Worm (Caenorhabditis elegans): Measurements from ENCODE around the gene W07E6.5.

W07E6.5 gene

DNA sequence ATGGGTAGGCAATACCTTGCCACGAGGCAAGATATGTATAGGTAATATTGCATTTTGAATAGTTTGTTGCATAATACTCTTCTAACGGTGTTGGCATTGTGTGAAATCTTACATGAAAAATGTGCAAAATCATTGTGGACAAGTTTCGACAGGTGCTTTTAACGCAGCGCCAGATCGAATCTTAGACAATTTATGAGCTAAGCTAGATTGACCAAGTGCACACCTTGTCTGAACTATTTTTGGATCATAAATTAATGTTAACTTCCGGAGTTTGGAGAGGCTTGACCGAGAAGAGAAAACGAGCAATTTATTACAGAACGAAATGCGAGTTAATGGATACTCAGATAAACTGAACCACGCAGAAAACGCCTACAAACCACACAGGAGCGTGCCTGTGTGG lies 35.9 kb downstream of the W07E6.5 start, which contains the start of gene srh-105:
srh-105 (minus strand) TSS at position 101 of the 400 bp plus-strand sequence.
- TF ChIP-seq athp-1 (tag; optimal IDR thresholded peaks at IDR 0.05) (no peak), ztf-18 (tag; optimal IDR thresholded peaks at IDR 0.05) (no peak)

DNA sequence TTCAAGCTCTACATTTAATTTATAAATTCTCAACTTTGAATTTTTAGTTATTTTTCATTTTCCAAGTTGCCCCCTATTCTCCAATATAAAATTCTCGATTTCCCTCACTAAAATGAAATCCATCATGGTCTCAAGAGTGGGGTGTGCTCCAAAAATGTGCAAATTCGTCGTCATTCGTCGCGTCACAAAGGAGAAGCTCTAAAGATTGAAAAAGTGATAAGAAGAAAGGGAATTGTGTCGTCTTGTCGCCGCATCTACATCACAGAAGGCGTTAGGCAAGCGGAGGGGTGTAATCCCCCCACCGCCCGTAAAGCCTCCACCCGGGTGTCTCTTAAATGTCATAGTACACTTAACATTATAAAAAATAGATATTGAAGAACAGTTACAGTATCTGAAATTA lies 38.7 kb downstream of the W07E6.5 start:
- TF ChIP-seq B0336.3 (GFP tag; IDR thresholded peaks at IDR 0.05) (no peak), nhr-179 (tag; optimal IDR thresholded peaks at IDR 0.05) (no peak), tbx-9 (tag; optimal IDR thresholded peaks at IDR 0.05; ENCODE audit: borderline replicate concordance) (no peak), nfya-2 (GFP tag; IDR thresholded peaks at IDR 0.05) (no peak), Y67H2A.10 (GFP tag; conservative IDR thresholded peaks at IDR 0.05) (no peak), xnd-1 (tag; optimal IDR thresholded peaks at IDR 0.05) (no peak), mel-28 (tag; optimal IDR thresholded peaks at IDR 0.05; ENCODE audit: borderline replicate concordance) (no peak), F55B11.4 (tag; optimal IDR thresholded peaks at IDR 0.05; ENCODE audit: borderline replicate concordance, insufficient read depth) (no peak)

DNA sequence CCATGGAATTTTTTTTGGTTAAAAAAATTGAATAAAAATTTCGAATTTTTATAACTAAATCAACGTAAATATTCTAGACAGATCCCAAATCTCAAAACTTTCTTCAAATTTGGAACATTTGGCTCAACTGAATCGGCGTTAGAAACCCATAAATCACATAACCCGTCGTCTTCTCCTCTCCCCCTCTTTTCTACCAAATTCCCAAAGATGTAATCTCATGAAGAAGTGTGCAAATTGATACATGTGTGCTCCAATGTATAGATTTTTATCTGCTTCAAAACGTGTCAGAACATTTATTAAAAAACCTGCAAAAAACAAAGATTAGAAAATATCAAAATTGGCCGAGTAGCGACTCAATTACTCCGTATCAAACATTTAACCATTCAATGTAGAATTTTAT lies 39.3 kb downstream of the W07E6.5 start:
- TF ChIP-seq B0019.2 (GFP tag; conservative IDR thresholded peaks at IDR 0.05) (no peak), madf-10 (tag; optimal IDR thresholded peaks at IDR 0.05) (no peak), madf-3 (GFP tag; IDR thresholded peaks at IDR 0.05) (no peak), nhr-27 (tag; optimal IDR thresholded peaks at IDR 0.05) (no peak), nfya-1 (tag; optimal IDR thresholded peaks at IDR 0.05; ENCODE audit: borderline replicate concordance, insufficient read depth) (no peak), ceh-27 (GFP tag; optimal IDR thresholded peaks at IDR 0.05) (no peak), cebp-1 (GFP tag; IDR thresholded peaks at IDR 0.05) (no peak), cebp-1 (tag; optimal IDR thresholded peaks at IDR 0.05) (no peak), athp-1 (tag; optimal IDR thresholded peaks at IDR 0.05) (no peak)

DNA sequence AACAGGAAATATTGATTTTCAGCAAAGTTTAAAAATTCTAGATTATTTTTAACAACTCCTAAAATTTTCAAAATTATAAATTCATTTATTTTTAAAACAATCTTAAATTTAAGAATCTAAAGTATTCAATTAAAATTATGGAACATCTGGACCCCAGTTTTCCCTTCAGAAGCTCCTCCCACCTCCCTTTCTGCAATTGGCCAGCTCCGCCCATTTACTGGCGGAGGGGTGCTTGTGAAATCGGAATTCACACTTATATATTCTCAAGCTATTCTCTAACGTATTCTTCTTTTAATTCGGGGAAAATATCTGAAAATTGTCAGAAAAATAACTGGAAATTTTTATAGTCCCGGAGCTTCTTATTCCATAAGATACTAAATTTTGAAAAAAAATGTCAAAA lies 42.5 kb downstream of the W07E6.5 start, which contains the start of gene mab-9:
mab-9 (plus strand) TSS at position 260 of the 400 bp plus-strand sequence.
- TF ChIP-seq sdz-38 (tag; optimal IDR thresholded peaks at IDR 0.05) (no peak), F57C9.4 (tag; optimal IDR thresholded peaks at IDR 0.05) (no peak), tlf-1 (GFP tag; optimal IDR thresholded peaks at IDR 0.05) (no peak), aptf-2 (GFP tag; conservative IDR thresholded peaks at IDR 0.05) (no peak), snpc-3.4 (tag; optimal IDR thresholded peaks at IDR 0.05) (no peak), unc-130 (GFP tag; optimal IDR thresholded peaks at IDR 0.05) (no peak), ztf-25 (GFP tag; IDR thresholded peaks at IDR 0.05) (no peak)

DNA sequence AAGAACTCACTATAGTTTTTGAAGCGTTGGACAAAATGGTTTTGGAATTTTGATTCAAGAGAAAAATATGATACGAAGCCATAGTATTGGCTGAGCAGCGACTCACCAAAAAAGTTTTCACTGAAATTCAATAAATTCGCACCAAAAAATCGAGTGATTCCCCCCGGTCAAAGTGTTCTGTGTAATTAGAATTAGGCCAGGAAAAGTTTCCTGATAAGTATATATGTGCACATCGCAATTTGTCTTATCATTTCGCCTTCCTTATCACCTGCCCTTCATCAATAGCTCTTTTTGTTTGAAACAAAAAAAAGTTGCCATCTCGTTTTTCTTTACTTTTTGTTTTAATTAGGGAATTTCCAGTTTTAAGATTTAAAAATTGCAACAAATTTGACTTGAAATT lies 48.4 kb downstream of the W07E6.5 start:
- TF ChIP-seq nhr-80 (tag; optimal IDR thresholded peaks at IDR 0.05) (peak; percentile 53), cebp-1 (GFP tag; IDR thresholded peaks at IDR 0.05) (no peak), cebp-1 (tag; optimal IDR thresholded peaks at IDR 0.05) (no peak)

DNA sequence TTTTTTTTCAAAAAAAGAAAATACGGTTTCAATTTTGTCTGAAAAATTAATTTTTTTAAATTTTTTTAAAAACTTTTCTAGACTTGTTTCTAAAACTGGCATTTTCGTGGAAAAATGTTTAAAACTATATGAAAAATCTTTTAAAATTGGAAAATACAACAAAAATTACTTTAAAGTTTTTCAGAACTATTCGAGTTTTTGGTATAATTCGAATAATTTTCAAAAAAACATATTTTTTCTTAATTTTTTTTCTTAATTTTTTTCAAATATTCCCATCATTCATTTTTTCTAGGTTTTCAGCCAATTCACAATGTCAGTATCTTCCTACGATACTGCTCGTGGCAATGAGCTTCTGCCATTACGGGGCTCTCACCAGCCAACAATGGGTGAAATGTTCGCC lies 49.0 kb downstream of the W07E6.5 start, which contains the start of gene slc-36.2:
slc-36.2 (plus strand) TSS at position 301 of the 400 bp plus-strand sequence.
- TF ChIP-seq F23B12.7 (tag; optimal IDR thresholded peaks at IDR 0.05; ENCODE audit: insufficient read depth): no peak
- TF ChIP-seq F33H1.4 (GFP tag; IDR thresholded peaks at IDR 0.05): no peak

DNA sequence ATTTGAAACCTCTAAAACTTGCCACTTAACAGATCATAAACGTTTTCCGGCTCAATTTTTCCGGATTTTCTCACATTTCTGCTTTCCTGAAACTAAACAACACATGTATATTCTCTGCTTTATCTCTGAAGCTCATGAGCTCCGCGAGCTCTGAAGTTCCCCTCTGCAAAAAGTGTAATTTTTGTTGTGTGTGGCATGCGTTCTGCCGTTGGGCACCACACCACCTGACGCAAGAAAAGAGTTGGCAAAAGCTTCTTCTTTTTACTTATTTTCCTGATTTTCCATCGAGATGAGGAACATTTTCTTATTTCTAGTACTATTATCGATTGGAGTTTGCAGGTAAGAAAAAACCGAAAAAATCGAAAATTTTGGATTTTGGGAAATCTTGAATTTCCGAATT lies 53.1 kb downstream of the W07E6.5 start, which contains the start of gene lgc-34:
lgc-34 (plus strand) TSS at position 200 of the 400 bp plus-strand sequence.
- TF ChIP-seq F37B4.10 (GFP tag; IDR thresholded peaks at IDR 0.05) (no peak), unc-62 (GFP tag; optimal IDR thresholded peaks at IDR 0.05) (no peak), sptf-2 (GFP tag; optimal IDR thresholded peaks at IDR 0.05) (no peak)
